Worm (Caenorhabditis elegans): Measurements from ENCODE around the gene mlk-1.
A peak's percentile ranks its signal among the peaks of the same experiment; 100 is the strongest.

mlk-1 gene

DNA sequence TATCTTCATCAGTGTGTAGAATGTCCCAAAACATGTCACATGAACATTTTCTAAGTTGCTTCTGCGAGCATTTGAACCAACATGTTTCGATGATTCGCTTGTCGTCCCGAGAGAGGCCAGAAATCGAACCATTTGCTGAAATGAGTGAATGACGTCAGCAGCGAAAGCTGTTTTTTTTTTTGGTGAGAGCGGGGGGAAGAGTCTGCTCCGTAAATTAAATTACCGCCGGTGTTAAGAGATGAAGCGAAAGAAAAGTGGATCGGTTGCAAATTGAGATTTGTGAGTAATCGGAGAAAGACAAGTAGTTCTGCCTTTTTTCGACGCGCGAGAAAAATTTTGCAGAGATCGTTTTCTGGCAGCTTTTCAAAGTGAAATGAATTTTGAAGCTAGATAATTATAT lies 23.7 kb upstream of the mlk-1 start:
- TF ChIP-seq tlp-1 (tag; optimal IDR thresholded peaks at IDR 0.05): no peak
- no peak for TF ChIP-seq pax-3 (tag; optimal IDR thresholded peaks at IDR 0.05)
- no peak for TF ChIP-seq skn-1 (tag; optimal IDR thresholded peaks at IDR 0.05)
- no peak for TF ChIP-seq C04F5.9 (tag; optimal IDR thresholded peaks at IDR 0.05)
- TF ChIP-seq egl-13 (tag; optimal IDR thresholded peaks at IDR 0.05): peak; percentile 22
- no peak for TF ChIP-seq xbp-1 (tag; optimal IDR thresholded peaks at IDR 0.05)
- TF ChIP-seq lin-14 (GFP tag; optimal IDR thresholded peaks at IDR 0.05): peak; percentile 74
- TF ChIP-seq efl-1 (optimal IDR thresholded peaks at IDR 0.05): no peak
- TF ChIP-seq efl-1 (GFP tag; optimal IDR thresholded peaks at IDR 0.05 in 1 of 2): peak in 1 of 2 experiments; percentile 38
- peak; percentile 14 for TF ChIP-seq nhr-47 (tag; optimal IDR thresholded peaks at IDR 0.05)
- TF ChIP-seq mef-2 (tag; optimal IDR thresholded peaks at IDR 0.05): no peak
- TF ChIP-seq fkh-10 (GFP tag; optimal IDR thresholded peaks at IDR 0.05): peak; percentile 9
- no peak for TF ChIP-seq ceh-63 (GFP tag; optimal IDR thresholded peaks at IDR 0.05)
- no peak for TF ChIP-seq irx-1 (tag; optimal IDR thresholded peaks at IDR 0.05)
- no peak for TF ChIP-seq nhr-85 (tag)
- no peak for TF ChIP-seq mab-9 (GFP tag; IDR thresholded peaks at IDR 0.05)
- TF ChIP-seq fkh-4 (tag; optimal IDR thresholded peaks at IDR 0.05; ENCODE audit: borderline replicate concordance): no peak
- no peak for TF ChIP-seq nhr-237 (tag; optimal IDR thresholded peaks at IDR 0.05)
- no peak for TF ChIP-seq ets-5 (GFP tag; IDR thresholded peaks at IDR 0.05)
- TF ChIP-seq lsy-2 (tag; optimal IDR thresholded peaks at IDR 0.05): no peak
- no peak for TF ChIP-seq nhr-12 (tag; optimal IDR thresholded peaks at IDR 0.05)
- TF ChIP-seq sptf-1 (tag; optimal IDR thresholded peaks at IDR 0.05): no peak
- peak; percentile 63 for TF ChIP-seq tbx-2 (tag; optimal IDR thresholded peaks at IDR 0.05)
- TF ChIP-seq nhr-71 (tag; optimal IDR thresholded peaks at IDR 0.05): peak; percentile 35

DNA sequence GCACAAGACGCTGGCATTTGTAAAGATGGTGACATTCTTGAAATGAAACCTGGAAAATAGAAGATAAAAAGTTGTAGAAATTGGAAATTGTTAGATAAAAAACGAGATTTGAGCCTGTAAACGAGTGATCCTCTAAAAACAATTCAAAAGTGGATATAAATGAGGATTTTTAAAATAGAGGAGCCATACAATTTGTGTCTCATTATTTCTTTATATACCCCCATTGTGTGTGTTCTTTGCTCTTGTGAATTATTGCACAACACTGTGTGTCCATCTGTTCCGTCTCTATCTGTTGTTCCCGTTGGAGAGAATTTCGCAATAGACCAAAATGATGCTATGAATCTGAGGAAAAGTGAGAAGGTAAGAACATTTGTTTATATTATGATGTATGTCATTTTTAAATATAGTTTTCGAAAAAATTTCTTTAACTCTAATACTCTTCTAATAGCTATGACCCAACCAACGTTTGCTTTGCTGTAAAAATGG lies 22.4 kb upstream of the mlk-1 start, which contains the start of gene Y58A7A.5:
Y58A7A.5 (minus strand) TSS at position 51 of the 486 bp plus-strand sequence.
- no peak for TF ChIP-seq unc-30 (tag; optimal IDR thresholded peaks at IDR 0.05)
- TF ChIP-seq ets-5 (GFP tag; IDR thresholded peaks at IDR 0.05): no peak
- no peak for TF ChIP-seq mdl-1 (tag; optimal IDR thresholded peaks at IDR 0.05)
- peak; percentile 85 for TF ChIP-seq nhr-19 (GFP tag; conservative IDR thresholded peaks at IDR 0.05)
- peak in 2 of 3 experiments; percentile 25 to 33 for TF ChIP-seq ceh-82 (tag; optimal IDR thresholded peaks at IDR 0.05)
- TF ChIP-seq efl-1 (optimal IDR thresholded peaks at IDR 0.05): peak in 1 of 2 experiments; percentile 15
- no peak for TF ChIP-seq efl-1 (GFP tag; optimal IDR thresholded peaks at IDR 0.05 in 1 of 2)
- no peak for TF ChIP-seq ceh-8 (GFP tag; optimal IDR thresholded peaks at IDR 0.05)
- peak; percentile 66 for TF ChIP-seq lin-14 (GFP tag; optimal IDR thresholded peaks at IDR 0.05)
- no peak for TF ChIP-seq ztf-11 (tag; optimal IDR thresholded peaks at IDR 0.05)
- TF ChIP-seq grh-1 (GFP tag; IDR thresholded peaks at IDR 0.05): no peak
- TF ChIP-seq ceh-90 (tag; optimal IDR thresholded peaks at IDR 0.05): no peak
- TF ChIP-seq zag-1 (tag; optimal IDR thresholded peaks at IDR 0.05): no peak
- TF ChIP-seq Y116A8C.19 (tag; optimal IDR thresholded peaks at IDR 0.05; ENCODE audit: borderline replicate concordance): no peak
- no peak for TF ChIP-seq pag-3 (tag; optimal IDR thresholded peaks at IDR 0.05; ENCODE audit: borderline replicate concordance, insufficient read depth)
- TF ChIP-seq snu-23 (GFP tag; optimal IDR thresholded peaks at IDR 0.05): no peak
- no peak for TF ChIP-seq unc-130 (tag; optimal IDR thresholded peaks at IDR 0.05)
- TF ChIP-seq nhr-20 (tag; optimal IDR thresholded peaks at IDR 0.05): no peak
- TF ChIP-seq unc-86 (tag; optimal IDR thresholded peaks at IDR 0.05): peak; percentile 4
- TF ChIP-seq C34B4.2 (tag; optimal IDR thresholded peaks at IDR 0.05): no peak
- TF ChIP-seq snpc-4 (tag; optimal IDR thresholded peaks at IDR 0.05): no peak
- TF ChIP-seq aly-2 (tag; optimal IDR thresholded peaks at IDR 0.05): no peak
- peak; percentile 45 for TF ChIP-seq nhr-71 (tag; optimal IDR thresholded peaks at IDR 0.05)
- no peak for TF ChIP-seq nhr-28 (tag; optimal IDR thresholded peaks at IDR 0.05)
- TF ChIP-seq nhr-90 (tag; optimal IDR thresholded peaks at IDR 0.05; ENCODE audit: poor library complexity): no peak
- no peak for TF ChIP-seq nhr-11 (tag; optimal IDR thresholded peaks at IDR 0.05)
- TF ChIP-seq unc-62 (GFP tag; optimal IDR thresholded peaks at IDR 0.05): no peak
- no peak for TF ChIP-seq nhr-12 (tag; optimal IDR thresholded peaks at IDR 0.05)
- peak in 1 of 2 experiments; percentile 58 for TF ChIP-seq lsy-2 (tag; optimal IDR thresholded peaks at IDR 0.05)
- no peak for TF ChIP-seq rnt-1 (tag; optimal IDR thresholded peaks at IDR 0.05)
- no peak for TF ChIP-seq ceh-88 (GFP tag; IDR thresholded peaks at IDR 0.05)
- no peak for TF ChIP-seq elt-3 (tag; optimal IDR thresholded peaks at IDR 0.05)
- peak; percentile 66 for TF ChIP-seq zip-4 (GFP tag; optimal IDR thresholded peaks at IDR 0.05)
- no peak for TF ChIP-seq nhr-85 (tag)
- TF ChIP-seq ceh-63 (GFP tag; optimal IDR thresholded peaks at IDR 0.05): no peak
- no peak for TF ChIP-seq egl-13 (tag; optimal IDR thresholded peaks at IDR 0.05)
- TF ChIP-seq egl-27 (tag; optimal IDR thresholded peaks at IDR 0.05): no peak
